Fruit fly (Drosophila melanogaster) whole organism, embryonic: Measurements from ENCODE around the gene PhKgamma.

Experiments
- Awh ChIP-seq: fragments of 200-800 bp; sonication (Bioruptor generic); IDR thresholded peaks from 2 replicates; pipeline ENCODE4, ENCODE4 v1.3.6; 2022; ENCODE audit warnings: missing biosample characterization, missing genetic modification characterization
- CG10321 ChIP-seq: fragments of 200-800 bp; sonication (Bioruptor generic); IDR thresholded peaks from 2 replicates; pipeline ENCODE4 v1.3.6; 2022; ENCODE audit warnings: missing biosample characterization, missing genetic modification characterization
- CG10366 ChIP-seq: fragments of 200-800 bp; sonication (Bioruptor generic); IDR thresholded peaks from 2 replicates; pipeline ENCODE4 v1.3.6; 2022; ENCODE audit warnings: missing biosample characterization, missing genetic modification characterization
- CG10462 ChIP-seq: fragments of 200-800 bp; sonication (Bioruptor generic); optimal IDR thresholded peaks from 2 replicates; lab custom pipeline; 2016; ENCODE audit warnings: missing biosample characterization, missing genetic modification characterization
- CG10959 ChIP-seq: fragments of 200-800 bp; sonication (Bioruptor generic); IDR thresholded peaks from 2 replicates; pipeline ENCODE4 v1.3.6; 2022; ENCODE audit warnings: missing biosample characterization, missing genetic modification characterization
- CG10979 ChIP-seq: fragments of 200-800 bp; sonication (Bioruptor generic); optimal IDR thresholded peaks from 2 replicates; lab custom pipeline; 2018; ENCODE audit warnings: missing biosample characterization, mild to moderate bottlenecking, missing genetic modification characterization, moderate library complexity
- CG11093 ChIP-seq: fragments of 200-800 bp; sonication (Bioruptor generic); IDR thresholded peaks from 3 replicates; pipeline ENCODE4 v1.3.6; 2022; ENCODE audit warnings: missing biosample characterization, missing genetic modification characterization
- CG1233 ChIP-seq: fragments of 200-800 bp; sonication (Bioruptor generic); optimal IDR thresholded peaks from 4 replicates; lab custom pipeline; 2018; ENCODE audit warnings: missing biosample characterization, mild to moderate bottlenecking, missing genetic modification characterization
- CG13123 ChIP-seq: fragments of 200-800 bp; sonication (Bioruptor generic); optimal IDR thresholded peaks from 2 replicates; lab custom pipeline; 2016; ENCODE audit warnings: missing biosample characterization, missing genetic modification characterization
- CG15269 ChIP-seq: fragments of 200-800 bp; sonication (Bioruptor generic); optimal IDR thresholded peaks from 2 replicates; lab custom pipeline; 2018; ENCODE audit warnings: missing biosample characterization, mild to moderate bottlenecking, missing genetic modification characterization, moderate library complexity
- CG16815 ChIP-seq: fragments of 200-800 bp; sonication (Bioruptor generic); optimal IDR thresholded peaks from 3 replicates; lab custom pipeline; 2017; ENCODE audit warnings: missing biosample characterization, mild to moderate bottlenecking, missing genetic modification characterization
- CG17568 ChIP-seq: fragments of 200-800 bp; sonication (Bioruptor generic); optimal IDR thresholded peaks from 2 replicates; lab custom pipeline; 2018; ENCODE audit warnings: missing biosample characterization, mild to moderate bottlenecking, missing genetic modification characterization, moderate library complexity
- CG1792 ChIP-seq: fragments of 200-800 bp; sonication (Bioruptor generic); optimal IDR thresholded peaks from 2 replicates; lab custom pipeline; 2016; ENCODE audit warnings: missing biosample characterization, missing genetic modification characterization
- CG18599 ChIP-seq: fragments of 200-800 bp; sonication (Bioruptor generic); optimal IDR thresholded peaks from 3 replicates; lab custom pipeline; 2017; ENCODE audit warnings: missing biosample characterization, missing genetic modification characterization, mild to moderate bottlenecking, moderate library complexity, missing genetic modification reagents
- CG2120 ChIP-seq: fragments of 200-800 bp; sonication (Bioruptor generic); optimal IDR thresholded peaks from 3 replicates; lab custom pipeline; 2016; ENCODE audit warnings: missing biosample characterization, missing genetic modification characterization
- CG2202 ChIP-seq: fragments of 200-800 bp; sonication (Bioruptor generic); optimal IDR thresholded peaks from 2 replicates; lab custom pipeline; 2018; ENCODE audit warnings: missing biosample characterization, mild to moderate bottlenecking, missing genetic modification characterization
- CG31224 ChIP-seq: fragments of 200-800 bp; sonication (Bioruptor generic); IDR thresholded peaks from 2 replicates; pipeline ENCODE4 v1.3.6; 2022; ENCODE audit warnings: missing biosample characterization, missing genetic modification characterization
- CG34422 ChIP-seq: fragments of 200-800 bp; sonication (Bioruptor generic); IDR thresholded peaks from 3 replicates; pipeline ENCODE4 v1.3.6; 2022; ENCODE audit warnings: missing biosample characterization, missing genetic modification characterization
- CG43689 ChIP-seq: fragments of 200-800 bp; sonication (Bioruptor generic); IDR thresholded peaks from 2 replicates; pipeline ENCODE4 v1.3.6; 2022; ENCODE audit warnings: missing biosample characterization, missing genetic modification characterization
- CG4854 ChIP-seq: fragments of 200-800 bp; sonication (Bioruptor generic); optimal IDR thresholded peaks from 2 replicates; lab custom pipeline; 2016; ENCODE audit warnings: missing biosample characterization, missing genetic modification characterization, inconsistent platforms
- CG5953 ChIP-seq: fragments of 200-800 bp; sonication (Bioruptor generic); IDR thresholded peaks from 2 replicates; pipeline ENCODE4 v1.3.6; 2022; ENCODE audit warnings: missing biosample characterization, missing genetic modification characterization
- CG6765 ChIP-seq: fragments of 200-800 bp; sonication (Bioruptor generic); optimal IDR thresholded peaks from 3 replicates; lab custom pipeline; 2017; ENCODE audit warnings: missing biosample characterization, mild to moderate bottlenecking, missing genetic modification characterization
- CG6791 ChIP-seq: fragments of 200-800 bp; sonication (Bioruptor generic); IDR thresholded peaks from 3 replicates; pipeline ENCODE4 v1.3.6; 2022; ENCODE audit warnings: missing biosample characterization, missing genetic modification characterization; ENCODE audit not compliant: partially characterized antibody
- CG9876 ChIP-seq: fragments of 200-800 bp; sonication (Bioruptor generic); optimal IDR thresholded peaks from 2 replicates; lab custom pipeline; 2016; ENCODE audit warnings: missing biosample characterization, missing genetic modification characterization
- Eip74EF ChIP-seq, 2 experiments: fragments of 200-800 bp in 1 of 2; fragments of >200 bp in 1 of 2; sonication (Bioruptor generic) in 1 of 2; optimal IDR thresholded peaks; 2 replicates each; lab custom pipeline; 2017 to 2019; ENCODE audit warnings: missing biosample characterization in 2 of 2, missing genetic modification characterization in 2 of 2, mild to moderate bottlenecking in 1 of 2, moderate library complexity in 1 of 2
- Fer1 ChIP-seq: fragments of 200-800 bp; sonication (Bioruptor generic); optimal IDR thresholded peaks from 2 replicates; lab custom pipeline; 2017; ENCODE audit warnings: missing biosample characterization, mild to moderate bottlenecking, missing genetic modification characterization
- Lhr ChIP-seq: fragments of 200-800 bp; sonication (Bioruptor generic); optimal IDR thresholded peaks from 3 replicates; lab custom pipeline; 2017; ENCODE audit warnings: mild to moderate bottlenecking, missing biosample characterization, missing genetic modification reagents, missing genetic modification characterization
- Lim3 ChIP-seq: fragments of 200-800 bp; sonication (Bioruptor generic); IDR thresholded peaks from 2 replicates; pipeline ENCODE4 v1.3.6; 2022; ENCODE audit warnings: missing biosample characterization, missing genetic modification characterization
- Rx ChIP-seq: fragments of 200-800 bp; sonication (Bioruptor generic); IDR thresholded peaks from 2 replicates; pipeline ENCODE4 v1.3.6; 2022; ENCODE audit warnings: missing biosample characterization, missing genetic modification characterization
- Sin3A ChIP-seq: fragments of >200 bp; optimal IDR thresholded peaks from 2 replicates; lab custom pipeline; 2018
- Sox100B ChIP-seq: fragments of 200-800 bp; sonication (Bioruptor generic); optimal IDR thresholded peaks from 3 replicates; lab custom pipeline; 2018; ENCODE audit warnings: missing biosample characterization, mild to moderate bottlenecking, missing genetic modification characterization
- bcd ChIP-seq: fragments of 200-800 bp; sonication (Bioruptor generic); optimal IDR thresholded peaks from 2 replicates; lab custom pipeline; 2017; ENCODE audit warnings: missing biosample characterization, mild to moderate bottlenecking, missing genetic modification characterization
- caup ChIP-seq: fragments of 200-800 bp; sonication (Bioruptor generic); optimal IDR thresholded peaks from 3 replicates; lab custom pipeline; 2017; ENCODE audit warnings: missing biosample characterization, mild to moderate bottlenecking, missing genetic modification characterization, moderate library complexity; ENCODE audit not compliant: severe bottlenecking
- croc ChIP-seq: fragments of 200-800 bp; sonication (Bioruptor generic); conservative IDR thresholded peaks from 3 replicates; pipeline ENCODE4 v1.3.6; 2022; ENCODE audit warnings: missing biosample characterization, missing genetic modification characterization
- crp ChIP-seq, 2 experiments: fragments of 200-800 bp; sonication (Bioruptor generic); optimal IDR thresholded peaks; 2 replicates in 1 of 2; 3 replicates in 1 of 2; lab custom pipeline; 2017; ENCODE audit warnings: missing biosample characterization in 2 of 2, missing genetic modification characterization in 2 of 2, mild to moderate bottlenecking in 1 of 2, moderate library complexity in 1 of 2
- dati ChIP-seq: fragments of 200-800 bp; sonication (Bioruptor generic); IDR thresholded peaks from 2 replicates; pipeline ENCODE4 v1.3.6; 2022; ENCODE audit warnings: missing biosample characterization, missing genetic modification characterization
- gfzf ChIP-seq: fragments of 200-800 bp; sonication (Bioruptor generic); optimal IDR thresholded peaks from 2 replicates; lab custom pipeline; 2016; ENCODE audit warnings: missing biosample characterization, mild to moderate bottlenecking, missing genetic modification characterization, moderate library complexity
- ham ChIP-seq: fragments of 200-800 bp; sonication (Bioruptor generic); IDR thresholded peaks from 2 replicates; pipeline ENCODE4 v1.3.6; 2022; ENCODE audit warnings: missing biosample characterization, missing genetic modification characterization
- lov ChIP-seq, 2 experiments: fragments of 200-800 bp in 1 of 2; fragments of >200 bp in 1 of 2; sonication (Bioruptor generic) in 1 of 2; IDR thresholded peaks in 1 of 2; optimal IDR thresholded peaks in 1 of 2; 2 replicates in 1 of 2; 3 replicates in 1 of 2; pipeline versions ENCODE4 v1.3.6 to Lab custom; 2017 to 2022; ENCODE audit warnings: missing biosample characterization in 1 of 2, missing genetic modification characterization in 1 of 2
- pan ChIP-seq, 4 experiments: fragments of >200 bp in 3 of 4; fragments of 200-800 bp in 1 of 4; sonication (Bioruptor generic) in 1 of 4; optimal IDR thresholded peaks in 3 of 4; IDR thresholded peaks in 1 of 4; 2 replicates each; pipeline versions ENCODE4 v1.3.6 to Lab custom; 2017 to 2022; ENCODE audit warnings: missing biosample characterization in 2 of 4, missing genetic modification characterization in 2 of 4, mixed read lengths in 1 of 4
- pb ChIP-seq: fragments of 200-800 bp; sonication (Bioruptor generic); optimal IDR thresholded peaks from 3 replicates; lab custom pipeline; 2016; ENCODE audit warnings: missing biosample characterization, missing genetic modification characterization
- pho ChIP-seq: fragments of 200-800 bp; sonication (Bioruptor generic); optimal IDR thresholded peaks from 2 replicates; lab custom pipeline; 2016; ENCODE audit warnings: missing biosample characterization, missing genetic modification characterization
- psq ChIP-seq: fragments of 200-800 bp; sonication (Bioruptor generic); optimal IDR thresholded peaks from 2 replicates; lab custom pipeline; 2017; ENCODE audit warnings: missing biosample characterization, missing genetic modification characterization
- rib ChIP-seq: fragments of 200-800 bp; sonication (Bioruptor generic); IDR thresholded peaks from 2 replicates; pipeline ENCODE4 v1.3.6; 2022; ENCODE audit warnings: missing biosample characterization, missing genetic modification characterization
- sc ChIP-seq, 3 experiments: fragments of >200 bp in 2 of 3; fragments of 200-800 bp in 1 of 3; sonication (Bioruptor generic) in 1 of 3; optimal IDR thresholded peaks; 2 replicates in 2 of 3; 3 replicates in 1 of 3; lab custom pipeline; 2017; ENCODE audit warnings: mild to moderate bottlenecking in 1 of 3, missing biosample characterization in 1 of 3, missing genetic modification characterization in 1 of 3, missing genetic modification reagents in 1 of 3
- schlank ChIP-seq: fragments of 200-800 bp; sonication (Bioruptor generic); optimal IDR thresholded peaks from 2 replicates; lab custom pipeline; 2018; ENCODE audit warnings: missing biosample characterization, mild to moderate bottlenecking, missing genetic modification characterization
- scrt ChIP-seq: fragments of 200-800 bp; sonication (Bioruptor generic); optimal IDR thresholded peaks from 2 replicates; lab custom pipeline; 2018; ENCODE audit warnings: missing biosample characterization, mild to moderate bottlenecking, missing genetic modification characterization, moderate library complexity
- sens ChIP-seq: fragments of 200-800 bp; sonication (Bioruptor generic); peaks from one replicate; lab custom pipeline; 2016; ENCODE audit warnings: missing biosample characterization, missing genetic modification characterization
- tap ChIP-seq: fragments of 200-800 bp; optimal IDR thresholded peaks from 3 replicates; lab custom pipeline; 2019; ENCODE audit warnings: missing biosample characterization, mild to moderate bottlenecking, missing genetic modification characterization, moderate library complexity
- trem ChIP-seq: fragments of 200-800 bp; optimal IDR thresholded peaks from 3 replicates; lab custom pipeline; 2019; ENCODE audit warnings: missing biosample characterization, mild to moderate bottlenecking, missing genetic modification characterization, moderate library complexity

Gene PhKgamma

DNA sequence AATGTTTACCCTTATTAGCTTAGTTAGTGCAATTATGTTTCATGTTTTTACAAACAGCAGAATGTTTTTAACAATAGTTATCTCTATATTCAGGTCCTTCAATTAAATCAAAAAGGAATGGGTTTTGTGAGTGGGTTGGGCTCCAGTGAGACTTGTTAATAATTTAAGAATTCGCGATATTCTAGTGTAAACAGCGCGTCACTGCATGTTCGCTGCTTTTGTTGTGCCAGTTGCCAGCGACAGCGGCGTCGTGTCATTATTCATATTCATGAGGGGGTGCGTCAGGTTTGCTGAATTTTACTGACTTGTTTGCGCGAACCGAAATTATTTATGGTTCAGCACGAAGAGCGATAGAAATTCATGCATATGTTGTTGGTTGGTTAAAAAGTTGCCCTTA is 20.3 kb downstream of the PhKgamma start, which contains the start of gene Amun (continued):
- no peak for TF ChIP-seq CG9876 (GFP tag; lab: Kevin White, UChicago)
- no peak for TF ChIP-seq CG1792 (GFP tag; lab: Kevin White, UChicago)
- no peak for TF ChIP-seq CG10366 (GFP tag; lab: Robert Waterston, UW)
- TF ChIP-seq CG5953 (GFP tag; lab: Robert Waterston, UW), result no peak
- TF ChIP-seq bcd (GFP tag; lab: Kevin White, UChicago), result no peak
- no peak for TF ChIP-seq CG43689 (GFP tag; lab: Robert Waterston, UW)
- TF ChIP-seq CG2120 (GFP tag; lab: Kevin White, UChicago), result peak; percentile 62
- no peak for TF ChIP-seq CG10979 (tag; lab: Kevin White, UChicago)
- no peak for TF ChIP-seq dati (GFP tag; lab: Robert Waterston, UW)
- TF ChIP-seq pho (GFP tag; lab: Kevin White, UChicago), result peak; percentile 21
- no peak for TF ChIP-seq pb (GFP tag; lab: Kevin White, UChicago)
- no peak for TF ChIP-seq psq (GFP tag; lab: Kevin White, UChicago)
- TF ChIP-seq trem (tag; lab: Kevin White, UChicago), result no peak
- TF ChIP-seq Lhr (GFP tag; lab: Kevin White, UChicago), result no peak
- no peak for TF ChIP-seq CG18599 (GFP tag; lab: Kevin White, UChicago)
- TF ChIP-seq scrt (GFP tag; lab: Kevin White, UChicago), result peak; percentile 26
- TF ChIP-seq Sox100B (GFP tag; lab: Kevin White, UChicago), result no peak
- no peak for TF ChIP-seq Eip74EF (GFP tag; optimal IDR thresholded peaks at IDR 0.05; lab: Kevin White, UChicago)
- TF ChIP-seq CG10959 (GFP tag; lab: Robert Waterston, UW), result no peak
- 0 out of 3 replicates have a peak, but pooled peaks have one; percentile 17 for TF ChIP-seq CG34422 (GFP tag; lab: Robert Waterston, UW)
- no peak for TF ChIP-seq CG10321 (GFP tag; lab: Robert Waterston, UW)
- no peak for TF ChIP-seq rib (GFP tag; lab: Robert Waterston, UW)
- no peak for TF ChIP-seq schlank (tag; lab: Kevin White, UChicago)
- TF ChIP-seq CG15269 (tag; lab: Kevin White, UChicago), result no peak
- TF ChIP-seq CG2202, result no peak
- TF ChIP-seq caup, result no peak
- no peak for TF ChIP-seq crp (GFP tag; optimal IDR thresholded peaks at IDR 0.05; lab: Kevin White, UChicago)
- no peak for TF ChIP-seq lov (optimal IDR thresholded peaks at IDR 0.05; lab: Kevin White, UChicago)
- no peak for TF ChIP-seq lov (GFP tag; IDR thresholded peaks at IDR 0.05; lab: Robert Waterston, UW)
- TF ChIP-seq CG4854 (GFP tag; lab: Kevin White, UChicago), result no peak
- no peak for TF ChIP-seq CG11093
- TF ChIP-seq Rx (GFP tag; lab: Robert Waterston, UW), result no peak
- no peak for TF ChIP-seq Lim3 (GFP tag; lab: Robert Waterston, UW)
- TF ChIP-seq CG16815 (GFP tag; lab: Kevin White, UChicago), result no peak
- TF ChIP-seq croc (GFP tag; lab: Robert Waterston, UW), result no peak
- TF ChIP-seq CG6791, result no peak
- TF ChIP-seq CG31224 (GFP tag; lab: Robert Waterston, UW), result peak; percentile 31; the same call in 1 of the 2 replicates
- TF ChIP-seq CG10462 (GFP tag; lab: Kevin White, UChicago), result no peak
- no peak for TF ChIP-seq CG13123 (GFP tag; lab: Kevin White, UChicago)
- peak; percentile 80 for TF ChIP-seq sens (GFP tag; lab: Kevin White, UChicago)
- no peak for TF ChIP-seq CG6765 (GFP tag; lab: Kevin White, UChicago)
- no peak for TF ChIP-seq pan (optimal IDR thresholded peaks at IDR 0.05; lab: Kevin White, UChicago)
- TF ChIP-seq pan (GFP tag; optimal IDR thresholded peaks at IDR 0.05 in 1 of 2, IDR thresholded peaks at IDR 0.05 in 1 of 2), result peak in 1 of 2 experiments; percentile 17
- no peak for TF ChIP-seq CG17568 (GFP tag; lab: Kevin White, UChicago)
- TF ChIP-seq tap, result no peak
- no peak for TF ChIP-seq gfzf (GFP tag; lab: Kevin White, UChicago)
- TF ChIP-seq Awh (GFP tag; lab: Robert Waterston, UW), result no peak
- TF ChIP-seq Sin3A, result no peak
- TF ChIP-seq Fer1 (GFP tag; lab: Kevin White, UChicago), result no peak
- no peak for TF ChIP-seq sc (optimal IDR thresholded peaks at IDR 0.05; lab: Kevin White, UChicago)
- no peak for TF ChIP-seq sc (GFP tag; optimal IDR thresholded peaks at IDR 0.05; lab: Kevin White, UChicago)
- no peak for TF ChIP-seq ham (GFP tag; lab: Robert Waterston, UW)
- TF ChIP-seq CG1233, result no peak
